Worm (Caenorhabditis elegans) whole organism, midembryonic: ENCODE data around the gene B0432.10.

Experiments used
- T22C8.4 ChIP-seq: fragments of 200-800 bp; sonication (Bioruptor generic); IDR thresholded peaks from 2 replicates; pipeline ENCODE4 v1.3.6; 2022; ENCODE audit warnings: missing genetic modification characterization, missing compliant biosample characterization
- cog-1 ChIP-seq: sonication (generic microtip); optimal IDR thresholded peaks from 2 replicates; lab custom pipeline; 2016; ENCODE audit warnings: missing genetic modification characterization, missing compliant biosample characterization
- flt-1 ChIP-seq: fragments of 200-800 bp; sonication (Bioruptor generic); IDR thresholded peaks from 2 replicates; pipeline ENCODE4 v1.3.6; 2022; ENCODE audit warnings: missing genetic modification characterization, missing compliant biosample characterization
- klf-2 ChIP-seq: fragments of 200-800 bp; sonication (Bioruptor generic); conservative IDR thresholded peaks from 2 replicates; pipeline ENCODE4 v1.3.6; 2022; ENCODE audit warnings: missing genetic modification reagents, missing genetic modification characterization, missing compliant biosample characterization
- ztf-29 ChIP-seq: fragments of 200-800 bp; sonication (Bioruptor generic); IDR thresholded peaks from 2 replicates; pipeline ENCODE4 v1.3.6; 2022; ENCODE audit warnings: missing genetic modification reagents, missing genetic modification characterization, missing compliant biosample characterization

- no peak for TF ChIP-seq T22C8.4 (GFP tag; lab: Robert Waterston, UW)
- TF ChIP-seq flt-1 (GFP tag; lab: Robert Waterston, UW): no peak
- no peak for TF ChIP-seq klf-2 (GFP tag; lab: Robert Waterston, UW)
- no peak for TF ChIP-seq ztf-29 (GFP tag; lab: Robert Waterston, UW)
- no peak for TF ChIP-seq cog-1 (tag; lab: Kevin White, UChicago)
Measured at ce11 chrII:296911-297440, 10.9 kb upstream of the B0432.10 start, which contains the start of the genes clec-117 and B0432.1.
